Worm (Caenorhabditis elegans) whole organism, midembryonic: ENCODE measurements around the gene nhr-190.

Experiments
- T22C8.4 ChIP-seq: fragments of 200-800 bp; sonication (Bioruptor generic); IDR thresholded peaks from 2 replicates; pipeline ENCODE4 v1.3.6; 2022; ENCODE audit warnings: missing genetic modification characterization, missing compliant biosample characterization
- cog-1 ChIP-seq: sonication (generic microtip); optimal IDR thresholded peaks from 2 replicates; lab custom pipeline; 2016; ENCODE audit warnings: missing genetic modification characterization, missing compliant biosample characterization
- flt-1 ChIP-seq: fragments of 200-800 bp; sonication (Bioruptor generic); IDR thresholded peaks from 2 replicates; pipeline ENCODE4 v1.3.6; 2022; ENCODE audit warnings: missing genetic modification characterization, missing compliant biosample characterization
- klf-2 ChIP-seq: fragments of 200-800 bp; sonication (Bioruptor generic); conservative IDR thresholded peaks from 2 replicates; pipeline ENCODE4 v1.3.6; 2022; ENCODE audit warnings: missing genetic modification reagents, missing genetic modification characterization, missing compliant biosample characterization
- med-1 ChIP-seq: sonication (generic microtip); optimal IDR thresholded peaks from 2 replicates; lab custom pipeline; 2017; ENCODE audit warnings: missing genetic modification characterization, mild to moderate bottlenecking, missing compliant biosample characterization, antibody characterized with exemption, missing genetic modification reagents; ENCODE audit not compliant: insufficient read depth
- ref-1 ChIP-seq: fragments of 200-800 bp; sonication (Bioruptor generic); conservative IDR thresholded peaks from 2 replicates; pipeline ENCODE4 v1.3.6; 2022; ENCODE audit warnings: missing genetic modification reagents, missing genetic modification characterization, missing compliant biosample characterization
- tab-1 ChIP-seq: fragments of 200-800 bp; sonication (Bioruptor generic); IDR thresholded peaks from 2 replicates; pipeline ENCODE4 v1.3.6; 2022; ENCODE audit warnings: missing genetic modification characterization, missing compliant biosample characterization
- ztf-23 ChIP-seq: fragments of 200-800 bp; sonication (Bioruptor generic); IDR thresholded peaks from 2 replicates; pipeline ENCODE4 v1.3.6; 2022; ENCODE audit warnings: missing genetic modification reagents, missing genetic modification characterization, missing compliant biosample characterization
- ztf-29 ChIP-seq: fragments of 200-800 bp; sonication (Bioruptor generic); IDR thresholded peaks from 2 replicates; pipeline ENCODE4 v1.3.6; 2022; ENCODE audit warnings: missing genetic modification reagents, missing genetic modification characterization, missing compliant biosample characterization

nhr-190 gene

ce11 chrV:600231-600630 is 42.5 kb downstream of the nhr-190 start, which contains the start of gene nhr-251:
Gene nhr-251, plus strand, starts transcription at chrV:600531.
- TF ChIP-seq cog-1 (tag; lab: Kevin White, UChicago) (no peak), ztf-29 (no peak), flt-1 (no peak), tab-1 (no peak), klf-2 (GFP tag; lab: Robert Waterston, UW) (no peak), ztf-23 (GFP tag; lab: Robert Waterston, UW) (no peak), med-1 (no peak), T22C8.4 (GFP tag; lab: Robert Waterston, UW) (no peak), ref-1 (GFP tag; lab: Robert Waterston, UW) (no peak)

- TF ChIP-seq med-1 (no peak), ztf-29 (no peak), cog-1 (tag; lab: Kevin White, UChicago) (no peak), ztf-23 (GFP tag; lab: Robert Waterston, UW) (no peak), tab-1 (no peak)
Observed at ce11 chrV:599783-600182, 42.9 kb downstream of the nhr-190 start.

- TF ChIP-seq T22C8.4 (GFP tag; lab: Robert Waterston, UW) (no peak), cog-1 (tag; lab: Kevin White, UChicago) (no peak), tab-1 (no peak), ref-1 (GFP tag; lab: Robert Waterston, UW) (no peak)
Observed at ce11 chrV:598626-599025, 44.1 kb downstream of the nhr-190 start.

- TF ChIP-seq cog-1 (tag; lab: Kevin White, UChicago) (no peak), ref-1 (GFP tag; lab: Robert Waterston, UW) (no peak), med-1 (no peak), klf-2 (GFP tag; lab: Robert Waterston, UW) (no peak), tab-1 (no peak), flt-1 (no peak)
Observed at ce11 chrV:597823-598222, 44.9 kb downstream of the nhr-190 start.

- TF ChIP-seq ztf-23 (GFP tag; lab: Robert Waterston, UW) (no peak), T22C8.4 (GFP tag; lab: Robert Waterston, UW) (no peak), flt-1 (no peak), ztf-29 (no peak), cog-1 (tag; lab: Kevin White, UChicago) (no peak), klf-2 (GFP tag; lab: Robert Waterston, UW) (no peak), med-1 (no peak), ref-1 (GFP tag; lab: Robert Waterston, UW) (no peak), tab-1 (no peak)
Observed at ce11 chrV:596923-597322, 45.8 kb downstream of the nhr-190 start.

ce11 chrV:592959-593358 is 49.8 kb downstream of the nhr-190 start, which contains the start of gene ZK488.5:
Gene ZK488.5, plus strand, starts transcription at chrV:593259.
- no peak for TF ChIP-seq ztf-29
- TF ChIP-seq T22C8.4 (GFP tag; lab: Robert Waterston, UW) = no peak
- no peak for TF ChIP-seq klf-2 (GFP tag; lab: Robert Waterston, UW)
- TF ChIP-seq tab-1 = no peak
- TF ChIP-seq ztf-23 (GFP tag; lab: Robert Waterston, UW) = no peak
- no peak for TF ChIP-seq med-1
- no peak for TF ChIP-seq ref-1 (GFP tag; lab: Robert Waterston, UW)
- TF ChIP-seq cog-1 (tag; lab: Kevin White, UChicago) = no peak
- TF ChIP-seq flt-1 = no peak
